Fruit fly (Drosophila melanogaster) whole organism, pupa: ENCODE measurements around the gene CG14915.
A peak's percentile ranks its signal among the peaks of the same experiment; 100 is the strongest.

Experiments used
- CG10348 ChIP-seq: fragments of 200-800 bp; sonication (Bioruptor generic); IDR thresholded peaks from 2 replicates; pipeline ENCODE4 v1.3.6; 2022; ENCODE audit warnings: missing biosample characterization, missing genetic modification characterization
- CG12605 ChIP-seq: fragments of 200-800 bp; sonication (Bioruptor generic); IDR thresholded peaks from 2 replicates; pipeline ENCODE4 v1.3.6; 2022; ENCODE audit warnings: missing biosample characterization, missing genetic modification characterization
- CG13204 ChIP-seq: fragments of 200-800 bp; sonication (Bioruptor generic); optimal IDR thresholded peaks from 2 replicates; lab custom pipeline; 2018; ENCODE audit warnings: missing biosample characterization, mild to moderate bottlenecking, missing genetic modification characterization, moderate library complexity
- CG14655 ChIP-seq: fragments of 200-800 bp; sonication (Bioruptor generic); optimal IDR thresholded peaks from 3 replicates; lab custom pipeline; 2017; ENCODE audit warnings: mild to moderate bottlenecking, missing biosample characterization, missing genetic modification reagents, missing genetic modification characterization
- CG15710 ChIP-seq: fragments of 200-800 bp; sonication (Bioruptor generic); optimal IDR thresholded peaks from 2 replicates; lab custom pipeline; 2018; ENCODE audit warnings: missing biosample characterization, mild to moderate bottlenecking, missing genetic modification characterization, moderate library complexity
- CG17806 ChIP-seq: fragments of 200-800 bp; sonication (Bioruptor generic); optimal IDR thresholded peaks from 2 replicates; lab custom pipeline; 2018; ENCODE audit warnings: missing biosample characterization, mild to moderate bottlenecking, missing genetic modification characterization, moderate library complexity
- CG32121 ChIP-seq: fragments of 200-800 bp; sonication (Bioruptor generic); IDR thresholded peaks from 2 replicates; pipeline ENCODE4 v1.3.6; 2022; ENCODE audit warnings: missing biosample characterization, missing genetic modification characterization
- CG34367 ChIP-seq: fragments of 200-800 bp; sonication (Bioruptor generic); optimal IDR thresholded peaks from 2 replicates; lab custom pipeline; 2018; ENCODE audit warnings: missing biosample characterization, mild to moderate bottlenecking, missing genetic modification characterization
- CG4496 ChIP-seq: fragments of 200-800 bp; sonication (Bioruptor generic); IDR thresholded peaks from 3 replicates; pipeline ENCODE4 v1.3.6; 2022; ENCODE audit warnings: missing biosample characterization, missing genetic modification characterization
- CG8159 ChIP-seq: fragments of 200-800 bp; sonication (Bioruptor generic); optimal IDR thresholded peaks from 3 replicates; lab custom pipeline; 2018; ENCODE audit warnings: missing biosample characterization, mild to moderate bottlenecking, missing genetic modification characterization, moderate library complexity
- CG8301 ChIP-seq: fragments of 200-800 bp; sonication (Bioruptor generic); optimal IDR thresholded peaks from 2 replicates; lab custom pipeline; 2018; ENCODE audit warnings: missing biosample characterization, mild to moderate bottlenecking, missing genetic modification characterization
- CG9948 ChIP-seq: fragments of 200-800 bp; sonication (Bioruptor generic); optimal IDR thresholded peaks from 2 replicates; lab custom pipeline; 2018; ENCODE audit warnings: missing biosample characterization, mild to moderate bottlenecking, missing genetic modification characterization, moderate library complexity
- D1 ChIP-seq: fragments of 200-800 bp; sonication (Bioruptor generic); optimal IDR thresholded peaks from 2 replicates; lab custom pipeline; 2018; ENCODE audit warnings: missing biosample characterization, mild to moderate bottlenecking, missing genetic modification characterization, moderate library complexity
- EcR ChIP-seq: fragments of 200-800 bp; sonication (Bioruptor generic); optimal IDR thresholded peaks from 3 replicates; lab custom pipeline; 2019; ENCODE audit warnings: missing biosample characterization, missing genetic modification characterization, mild to moderate bottlenecking, moderate library complexity, missing genetic modification reagents
- Ets98B ChIP-seq: fragments of 200-800 bp; sonication (Bioruptor generic); IDR thresholded peaks from 2 replicates; pipeline ENCODE4 v1.3.6; 2022; ENCODE audit warnings: missing biosample characterization, missing genetic modification characterization
- Pif1A ChIP-seq: fragments of 200-800 bp; sonication (Bioruptor generic); optimal IDR thresholded peaks from 3 replicates; lab custom pipeline; 2016; ENCODE audit warnings: missing biosample characterization, missing genetic modification characterization
- Pif1B ChIP-seq: fragments of 200-800 bp; sonication (Bioruptor generic); optimal IDR thresholded peaks from 3 replicates; lab custom pipeline; 2016; ENCODE audit warnings: missing biosample characterization, missing genetic modification characterization
- Snoo ChIP-seq: fragments of 200-800 bp; sonication (Bioruptor generic); optimal IDR thresholded peaks from 3 replicates; lab custom pipeline; 2017; ENCODE audit warnings: missing biosample characterization, mild to moderate bottlenecking, missing genetic modification characterization, inconsistent platforms
- fd96Ca ChIP-seq: fragments of 200-800 bp; sonication (Bioruptor generic); IDR thresholded peaks from 3 replicates; pipeline ENCODE4 v1.3.6; 2022; ENCODE audit warnings: missing biosample characterization, missing genetic modification characterization
- gl ChIP-seq: fragments of 200-800 bp; sonication (Bioruptor generic); optimal IDR thresholded peaks from 2 replicates; lab custom pipeline; 2018; ENCODE audit warnings: missing biosample characterization, mild to moderate bottlenecking, missing genetic modification characterization
- rn ChIP-seq: fragments of 200-800 bp; sonication (Bioruptor generic); IDR thresholded peaks from 2 replicates; pipeline ENCODE4 v1.3.6; 2022; ENCODE audit warnings: missing biosample characterization, missing genetic modification characterization

The CG14915 gene

dm6 chr2L:11067970-11068369 lies 2.9 kb upstream of the CG14915 start:
- TF ChIP-seq Pif1B = peak; percentile 13
- no peak for TF ChIP-seq rn (GFP tag; lab: Robert Waterston, UW)

dm6 chr2L:11068441-11068840 lies 2.4 kb upstream of the CG14915 start:
- TF ChIP-seq EcR = no peak
- TF ChIP-seq D1 (tag; lab: Kevin White, UChicago) = peak; percentile 33
- TF ChIP-seq CG17806 (tag; lab: Kevin White, UChicago) = peak; percentile 59
- no peak for TF ChIP-seq rn (GFP tag; lab: Robert Waterston, UW)
- TF ChIP-seq CG14655 (GFP tag; lab: Kevin White, UChicago) = peak; percentile 46
- TF ChIP-seq gl (tag; lab: Kevin White, UChicago) = no peak
- no peak for TF ChIP-seq fd96Ca (GFP tag; lab: Robert Waterston, UW)
- peak; percentile 59 for TF ChIP-seq CG15710 (tag; lab: Kevin White, UChicago)
- TF ChIP-seq CG32121 (GFP tag; lab: Robert Waterston, UW) = no peak
- TF ChIP-seq CG10348 = no peak
- no peak for TF ChIP-seq Snoo (tag; lab: Kevin White, UChicago)
- TF ChIP-seq Ets98B (GFP tag; lab: Robert Waterston, UW) = no peak
- peak; percentile 43 for TF ChIP-seq CG9948 (tag; lab: Kevin White, UChicago)
- TF ChIP-seq CG8301 (tag; lab: Kevin White, UChicago) = peak; percentile 37
- TF ChIP-seq CG4496 (GFP tag; lab: Robert Waterston, UW) = no peak
- TF ChIP-seq Pif1A = no peak
- TF ChIP-seq CG12605 (GFP tag; lab: Robert Waterston, UW) = peak; percentile 23; the same call in 1 of the 2 replicates
- no peak for TF ChIP-seq Pif1B
- no peak for TF ChIP-seq CG13204
- TF ChIP-seq CG8159 (tag; lab: Kevin White, UChicago) = peak; percentile 67
- TF ChIP-seq CG34367 (tag; lab: Kevin White, UChicago) = peak; percentile 32

- peak; percentile 65 for TF ChIP-seq CG13204
- TF ChIP-seq EcR = peak; percentile 37
- TF ChIP-seq fd96Ca (GFP tag; lab: Robert Waterston, UW) = 0 out of 3 replicates have a peak, but pooled peaks have one; percentile 5
- no peak for TF ChIP-seq Pif1B
- TF ChIP-seq CG15710 (tag; lab: Kevin White, UChicago) = no peak
Measured at dm6 chr2L:11068907-11069306, 1.9 kb upstream of the CG14915 start.

- TF ChIP-seq D1 (tag; lab: Kevin White, UChicago) = peak; percentile 55
- peak; percentile 32 for TF ChIP-seq Pif1B
- peak; percentile 42 for TF ChIP-seq gl (tag; lab: Kevin White, UChicago)
- TF ChIP-seq CG13204 = no peak
- TF ChIP-seq CG14655 (GFP tag; lab: Kevin White, UChicago) = peak; percentile 88
- TF ChIP-seq CG8301 (tag; lab: Kevin White, UChicago) = peak; percentile 76
- peak; percentile 80 for TF ChIP-seq CG15710 (tag; lab: Kevin White, UChicago)
- TF ChIP-seq CG8159 (tag; lab: Kevin White, UChicago) = peak; percentile 85
- no peak for TF ChIP-seq CG32121 (GFP tag; lab: Robert Waterston, UW)
- TF ChIP-seq CG10348 = no peak
- peak; percentile 62 for TF ChIP-seq Pif1A
- no peak for TF ChIP-seq EcR
- TF ChIP-seq CG9948 (tag; lab: Kevin White, UChicago) = peak; percentile 86
- TF ChIP-seq CG12605 (GFP tag; lab: Robert Waterston, UW) = no peak
- no peak for TF ChIP-seq Snoo (tag; lab: Kevin White, UChicago)
- TF ChIP-seq Ets98B (GFP tag; lab: Robert Waterston, UW) = no peak
- TF ChIP-seq CG17806 (tag; lab: Kevin White, UChicago) = peak; percentile 77
- TF ChIP-seq CG34367 (tag; lab: Kevin White, UChicago) = peak; percentile 77
Measured at dm6 chr2L:11069475-11069874, 1.4 kb upstream of the CG14915 start.

dm6 chr2L:11072250-11072649 lies 1.4 kb downstream of the CG14915 start:
- peak; percentile 78 for TF ChIP-seq CG15710 (tag; lab: Kevin White, UChicago)
- TF ChIP-seq CG8159 (tag; lab: Kevin White, UChicago) = peak; percentile 78
- TF ChIP-seq CG34367 (tag; lab: Kevin White, UChicago) = peak; percentile 75
- peak; percentile 82 for TF ChIP-seq Pif1A
- TF ChIP-seq Pif1B = peak; percentile 71
- TF ChIP-seq CG8301 (tag; lab: Kevin White, UChicago) = peak; percentile 67
- TF ChIP-seq EcR = peak; percentile 63
- no peak for TF ChIP-seq CG32121 (GFP tag; lab: Robert Waterston, UW)
- TF ChIP-seq CG17806 (tag; lab: Kevin White, UChicago) = peak; percentile 81
- TF ChIP-seq rn (GFP tag; lab: Robert Waterston, UW) = no peak
- TF ChIP-seq fd96Ca (GFP tag; lab: Robert Waterston, UW) = peak; percentile 61; the same call in 2 of the 3 replicates
- TF ChIP-seq Ets98B (GFP tag; lab: Robert Waterston, UW) = no peak
- peak; percentile 35 for TF ChIP-seq D1 (tag; lab: Kevin White, UChicago)
- TF ChIP-seq gl (tag; lab: Kevin White, UChicago) = peak; percentile 57
- peak; percentile 79 for TF ChIP-seq CG9948 (tag; lab: Kevin White, UChicago)
- TF ChIP-seq CG10348 = no peak
- TF ChIP-seq Snoo (tag; lab: Kevin White, UChicago) = peak; percentile 23
- peak; percentile 23 for TF ChIP-seq CG13204
- no peak for TF ChIP-seq CG12605 (GFP tag; lab: Robert Waterston, UW)
- peak; percentile 76 for TF ChIP-seq CG14655 (GFP tag; lab: Kevin White, UChicago)
- TF ChIP-seq CG4496 (GFP tag; lab: Robert Waterston, UW) = peak; percentile 68; the same call in 2 of the 3 replicates

- peak; percentile 66 for TF ChIP-seq CG14655 (GFP tag; lab: Kevin White, UChicago)
- TF ChIP-seq Ets98B (GFP tag; lab: Robert Waterston, UW) = no peak
- TF ChIP-seq CG12605 (GFP tag; lab: Robert Waterston, UW) = no peak
- TF ChIP-seq CG8159 (tag; lab: Kevin White, UChicago) = peak; percentile 15
- no peak for TF ChIP-seq rn (GFP tag; lab: Robert Waterston, UW)
- TF ChIP-seq Pif1B = no peak
- TF ChIP-seq CG8301 (tag; lab: Kevin White, UChicago) = peak; percentile 55
- no peak for TF ChIP-seq CG13204
- peak; percentile 40 for TF ChIP-seq CG17806 (tag; lab: Kevin White, UChicago)
- TF ChIP-seq fd96Ca (GFP tag; lab: Robert Waterston, UW) = no peak
- TF ChIP-seq CG15710 (tag; lab: Kevin White, UChicago) = peak; percentile 21
- TF ChIP-seq CG4496 (GFP tag; lab: Robert Waterston, UW) = no peak
- no peak for TF ChIP-seq Pif1A
- TF ChIP-seq D1 (tag; lab: Kevin White, UChicago) = no peak
- TF ChIP-seq Snoo (tag; lab: Kevin White, UChicago) = no peak
- no peak for TF ChIP-seq gl (tag; lab: Kevin White, UChicago)
- TF ChIP-seq CG32121 (GFP tag; lab: Robert Waterston, UW) = no peak
- TF ChIP-seq CG34367 (tag; lab: Kevin White, UChicago) = peak; percentile 33
- no peak for TF ChIP-seq CG10348
- peak; percentile 56 for TF ChIP-seq CG9948 (tag; lab: Kevin White, UChicago)
- TF ChIP-seq EcR = no peak
- TF ChIP-seq, all 21 proteins: peak for 7
Measured at dm6 chr2L:11072880-11073279, 2.1 kb downstream of the CG14915 start.
